Fruit fly (Drosophila melanogaster): ENCODE data around the gene dgrn.

The dgrn gene

DNA sequence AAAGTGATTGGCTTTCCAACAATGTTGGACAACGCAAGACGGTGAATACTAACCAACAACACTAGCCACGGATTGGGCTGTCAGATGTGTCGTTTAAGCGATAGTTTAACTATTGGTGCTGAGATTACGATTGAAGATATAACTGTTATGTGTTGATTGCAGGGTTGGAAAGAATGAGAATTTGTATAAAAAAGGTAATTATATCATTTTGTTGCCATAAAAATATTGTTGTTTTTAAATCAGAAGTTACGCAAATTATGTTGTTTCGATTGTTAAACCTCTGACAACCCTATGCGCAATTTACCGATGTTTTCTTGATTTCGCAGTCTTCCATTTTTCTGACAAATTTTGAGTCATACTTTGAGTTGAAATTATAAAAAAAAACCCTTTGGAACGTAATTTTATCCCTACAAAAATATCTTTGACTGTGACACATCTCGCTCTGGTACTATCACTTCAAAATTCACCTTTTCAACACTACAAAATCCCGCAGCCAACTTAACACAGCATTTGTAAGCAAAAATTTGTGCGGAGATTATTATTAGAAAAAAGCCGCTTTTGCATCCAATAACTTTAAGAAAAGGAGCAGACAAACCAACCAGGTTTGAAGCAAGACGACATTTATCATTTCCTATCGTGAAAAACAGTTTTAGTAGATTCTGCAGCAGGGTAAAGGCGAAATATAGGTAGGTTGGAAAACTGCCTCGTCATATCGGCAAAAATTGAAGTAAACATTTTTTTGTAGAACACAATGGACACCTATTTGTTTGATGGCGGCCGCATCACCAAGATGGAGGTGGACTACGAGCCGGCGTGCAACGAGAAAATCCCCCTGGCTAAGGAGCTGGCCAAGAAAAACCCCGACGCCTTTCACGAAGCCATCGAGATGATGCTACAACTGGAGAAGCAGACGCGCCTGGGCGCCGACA lies 35.1 kb upstream of the dgrn start, which contains the start of the genes Hat1 and Rpn5:
Hat1 (minus strand) TSS at position 360 of the 929 bp plus-strand sequence.
Rpn5 (plus strand) TSS at position 469 of the 929 bp plus-strand sequence.
- TF ChIP-seq CG5204 (GFP tag; optimal IDR thresholded peaks at IDR 0.05) (peak; percentile 88), CG7101 (tag; optimal IDR thresholded peaks at IDR 0.05) (peak; percentile 81), cic (GFP tag; optimal IDR thresholded peaks at IDR 0.05) (peak; percentile 48), ovo (GFP tag; optimal IDR thresholded peaks at IDR 0.05) (peak; percentile 67), tj (GFP tag; optimal IDR thresholded peaks at IDR 0.05) (peak; percentile 70), cnc (optimal IDR thresholded peaks at IDR 0.05) (peak; percentile 98 to 99), bab1 (GFP tag; optimal IDR thresholded peaks at IDR 0.05) (peak; percentile 83), kay (GFP tag; ENCODE audit: borderline replicate concordance) (no peak), CG11617 (GFP tag; optimal IDR thresholded peaks at IDR 0.05) (peak; percentile 89), CG33017 (tag; optimal IDR thresholded peaks at IDR 0.05) (peak; percentile 51), Clk (GFP tag; optimal IDR thresholded peaks at IDR 0.05) (peak; percentile 59), Hr96 (GFP tag; optimal IDR thresholded peaks at IDR 0.05) (peak; percentile 92), Mnt (GFP tag; optimal IDR thresholded peaks at IDR 0.05) (peak; percentile 84), CG1620 (GFP tag; optimal IDR thresholded peaks at IDR 0.05) (peak; percentile 94), pad (GFP tag; optimal IDR thresholded peaks at IDR 0.05) (peak; percentile 80), Crg-1 (GFP tag; optimal IDR thresholded peaks at IDR 0.05) (peak; percentile 94), CG12768 (GFP tag; optimal IDR thresholded peaks at IDR 0.05) (peak; percentile 79), toe (GFP tag; optimal IDR thresholded peaks at IDR 0.05) (peak; percentile 94), CG14711 (tag; optimal IDR thresholded peaks at IDR 0.05) (peak; percentile 89), CG7045 (GFP tag; optimal IDR thresholded peaks at IDR 0.05) (peak; percentile 81)

- TF ChIP-seq tj (GFP tag; optimal IDR thresholded peaks at IDR 0.05) (peak; percentile 88), kay (GFP tag; ENCODE audit: borderline replicate concordance) (no peak), CG1620 (GFP tag; optimal IDR thresholded peaks at IDR 0.05) (peak; percentile 99), ovo (GFP tag; optimal IDR thresholded peaks at IDR 0.05) (peak; percentile 96), CG14711 (tag; optimal IDR thresholded peaks at IDR 0.05) (peak; percentile 98), Hr96 (GFP tag; optimal IDR thresholded peaks at IDR 0.05) (peak; percentile 99), CG33017 (tag; optimal IDR thresholded peaks at IDR 0.05) (peak; percentile 99), cic (GFP tag; optimal IDR thresholded peaks at IDR 0.05) (peak; percentile 89), CG7045 (GFP tag; optimal IDR thresholded peaks at IDR 0.05) (peak; percentile 99), Crg-1 (GFP tag; optimal IDR thresholded peaks at IDR 0.05) (peak; percentile 99), Mnt (GFP tag; optimal IDR thresholded peaks at IDR 0.05) (peak; percentile 96), Clk (GFP tag; optimal IDR thresholded peaks at IDR 0.05) (peak; percentile 96), pad (GFP tag; optimal IDR thresholded peaks at IDR 0.05) (peak; percentile 93), bab1 (GFP tag; optimal IDR thresholded peaks at IDR 0.05) (peak; percentile 99), CG5204 (GFP tag; optimal IDR thresholded peaks at IDR 0.05) (peak; percentile 99), cnc (optimal IDR thresholded peaks at IDR 0.05) (peak; percentile 96 to 98), CG7101 (tag; optimal IDR thresholded peaks at IDR 0.05) (peak; percentile 99), toe (GFP tag; optimal IDR thresholded peaks at IDR 0.05) (peak; percentile 99), CG11617 (GFP tag; optimal IDR thresholded peaks at IDR 0.05) (peak; percentile 98), CG12768 (GFP tag; optimal IDR thresholded peaks at IDR 0.05) (peak; percentile 99)
Observed at dm6 chr3R:5791497-5791896, 32.9 kb upstream of the dgrn start, which contains the start of gene Hpf1. TSS of gene Hpf1 (plus strand) at chr3R:5791879.

DNA sequence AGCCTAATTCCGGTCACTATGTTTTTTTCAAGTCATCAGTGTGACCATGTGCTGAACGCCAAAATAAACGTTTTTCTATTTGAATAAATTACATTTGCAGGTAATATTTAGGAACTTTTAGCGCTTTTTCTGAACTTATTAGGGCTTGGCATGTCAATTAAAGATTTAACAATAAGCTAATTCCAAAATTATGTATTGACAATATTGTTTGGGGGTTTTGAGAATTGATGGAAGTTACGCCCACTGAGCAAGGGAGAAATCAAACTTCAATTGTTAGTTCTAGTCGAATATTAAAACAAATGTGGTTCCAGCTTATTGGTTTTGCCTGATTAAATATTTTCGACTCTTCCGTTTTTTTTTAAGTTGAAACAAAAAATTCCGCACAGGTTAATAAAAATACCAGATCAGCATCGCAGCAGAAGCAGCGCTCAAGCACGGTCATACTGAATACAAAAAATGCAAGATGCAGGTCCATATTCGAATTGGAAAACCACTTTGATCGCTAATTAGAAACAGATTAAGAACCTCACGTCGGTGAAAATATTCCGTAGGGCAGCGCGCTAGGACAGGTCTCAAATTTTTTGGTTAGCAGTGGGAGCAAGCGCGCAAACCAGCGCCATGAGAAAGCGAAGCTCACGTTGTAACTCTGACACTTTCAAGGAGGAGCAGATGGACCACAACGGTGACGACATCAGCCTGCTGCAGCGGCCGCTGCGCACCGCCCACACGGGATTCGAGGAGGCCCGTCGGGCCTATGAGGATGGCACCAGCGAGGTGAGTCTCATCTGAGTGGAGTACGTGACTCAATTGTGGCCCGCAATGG lies 29.9 kb upstream of the dgrn start, which contains the start of the genes PSMG1 and CG10979:
PSMG1 (minus strand) TSS at position 51 of the 823 bp plus-strand sequence.
CG10979 (plus strand) TSS at position 439 of the 823 bp plus-strand sequence.
- no peak for TF ChIP-seq Mnt (GFP tag; optimal IDR thresholded peaks at IDR 0.05)
- no peak for TF ChIP-seq CG12768 (GFP tag; optimal IDR thresholded peaks at IDR 0.05)
- no peak for TF ChIP-seq Hr96 (GFP tag; optimal IDR thresholded peaks at IDR 0.05)
- TF ChIP-seq CG33017 (tag; optimal IDR thresholded peaks at IDR 0.05), result no peak
- TF ChIP-seq CG14711 (tag; optimal IDR thresholded peaks at IDR 0.05), result no peak
- TF ChIP-seq Clk (GFP tag; optimal IDR thresholded peaks at IDR 0.05), result no peak
- TF ChIP-seq CG1620 (GFP tag; optimal IDR thresholded peaks at IDR 0.05), result no peak
- TF ChIP-seq cnc (optimal IDR thresholded peaks at IDR 0.05), result no peak
- no peak for TF ChIP-seq Crg-1 (GFP tag; optimal IDR thresholded peaks at IDR 0.05)
- no peak for TF ChIP-seq bab1 (GFP tag; optimal IDR thresholded peaks at IDR 0.05)
- TF ChIP-seq CG5204 (GFP tag; optimal IDR thresholded peaks at IDR 0.05), result no peak
- TF ChIP-seq CG11617 (GFP tag; optimal IDR thresholded peaks at IDR 0.05), result no peak
- no peak for TF ChIP-seq CG7045 (GFP tag; optimal IDR thresholded peaks at IDR 0.05)

dm6 chr3R:5797709-5798108 lies 26.7 kb upstream of the dgrn start:
- TF ChIP-seq cic (GFP tag; optimal IDR thresholded peaks at IDR 0.05), result no peak

dm6 chr3R:5801703-5802436 lies 22.5 kb upstream of the dgrn start, which contains the start of gene CG11000:
TSS of gene CG11000 (plus strand) at chr3R:5802328.
- TF ChIP-seq CG1620 (GFP tag; optimal IDR thresholded peaks at IDR 0.05) (no peak), cic (GFP tag; optimal IDR thresholded peaks at IDR 0.05) (peak; percentile 6)
